Fruit fly (Drosophila melanogaster): ENCODE measurements around the gene Eip75B.
A peak's percentile ranks its signal among the peaks of the same experiment; 100 is the strongest.

The Eip75B gene

DNA sequence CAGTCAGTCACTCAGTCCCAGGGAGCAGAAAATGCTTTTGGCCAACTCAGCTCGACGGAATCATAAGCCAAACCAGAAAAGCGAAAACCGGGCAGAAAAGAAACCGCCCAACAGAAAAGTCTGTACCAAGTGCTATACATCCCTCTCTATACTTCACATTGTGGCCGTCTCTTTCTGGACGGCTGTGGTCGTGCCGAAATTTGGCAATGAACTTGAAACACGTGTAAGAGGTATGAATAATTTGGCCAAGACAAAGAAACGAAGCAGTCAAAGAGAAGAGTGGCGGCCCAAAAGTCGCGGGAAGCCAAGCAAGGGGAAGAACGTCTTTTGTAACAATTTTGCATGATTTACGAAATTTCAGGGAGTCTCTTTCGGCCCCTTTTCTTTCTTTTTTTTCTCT, 50.2 kb downstream of the Eip75B start:
- TF ChIP-seq brk (GFP tag; optimal IDR thresholded peaks at IDR 0.05) = no peak
- no peak for TF ChIP-seq dsf (GFP tag; optimal IDR thresholded peaks at IDR 0.05; ENCODE audit: borderline replicate concordance)
- TF ChIP-seq pan (optimal IDR thresholded peaks at IDR 0.05) = no peak
- no peak for TF ChIP-seq sv (GFP tag; optimal IDR thresholded peaks at IDR 0.05)
- no peak for TF ChIP-seq Dfd (GFP tag; optimal IDR thresholded peaks at IDR 0.05)
- TF ChIP-seq Hr83 (GFP tag; optimal IDR thresholded peaks at IDR 0.05; ENCODE audit: poor library complexity, severe bottlenecking) = peak; percentile 10
- TF ChIP-seq usp (GFP tag; optimal IDR thresholded peaks at IDR 0.05) = no peak
- no peak for TF ChIP-seq foxo (GFP tag; optimal IDR thresholded peaks at IDR 0.05)
- TF ChIP-seq dmrt93B (GFP tag; optimal IDR thresholded peaks at IDR 0.05) = no peak
- TF ChIP-seq GATAd (GFP tag; optimal IDR thresholded peaks at IDR 0.05) = no peak
- no peak for TF ChIP-seq Abd-B (GFP tag; optimal IDR thresholded peaks at IDR 0.05)
- TF ChIP-seq jim (GFP tag; optimal IDR thresholded peaks at IDR 0.05) = no peak
- no peak for TF ChIP-seq OdsH (GFP tag; optimal IDR thresholded peaks at IDR 0.05)
- TF ChIP-seq woc (GFP tag; optimal IDR thresholded peaks at IDR 0.05) = no peak
- TF ChIP-seq CG32264 (GFP tag; optimal IDR thresholded peaks at IDR 0.05) = no peak
- TF ChIP-seq Sp1 (GFP tag; optimal IDR thresholded peaks at IDR 0.05) = peak; percentile 18
- TF ChIP-seq dl (GFP tag; optimal IDR thresholded peaks at IDR 0.05; ENCODE audit: insufficient read depth in 1 of 2, partially characterized antibody in 2 of 2) = no peak
- no peak for TF ChIP-seq tai (GFP tag; optimal IDR thresholded peaks at IDR 0.05)
- TF ChIP-seq HLH106 (tag; optimal IDR thresholded peaks at IDR 0.05) = no peak
- no peak for TF ChIP-seq ey (GFP tag; optimal IDR thresholded peaks at IDR 0.05)
- no peak for TF ChIP-seq N (GFP tag; optimal IDR thresholded peaks at IDR 0.05)
- TF ChIP-seq sage (GFP tag; optimal IDR thresholded peaks at IDR 0.05) = no peak
- no peak for TF ChIP-seq CrebA (GFP tag; optimal IDR thresholded peaks at IDR 0.05; ENCODE audit: borderline replicate concordance)
- TF ChIP-seq Dif (GFP tag; optimal IDR thresholded peaks at IDR 0.05; ENCODE audit: partially characterized antibody) = peak; percentile 14
- no peak for TF ChIP-seq Hnf4 (GFP tag; optimal IDR thresholded peaks at IDR 0.05)
- TF ChIP-seq Myc (optimal IDR thresholded peaks at IDR 0.05) = no peak
- TF ChIP-seq CG9705 (GFP tag; optimal IDR thresholded peaks at IDR 0.05) = no peak
- TF ChIP-seq Mio (GFP tag; optimal IDR thresholded peaks at IDR 0.05) = no peak
- TF ChIP-seq br (GFP tag; optimal IDR thresholded peaks at IDR 0.05) = peak; percentile 26
- no peak for TF ChIP-seq fru (GFP tag; optimal IDR thresholded peaks at IDR 0.05)
- TF ChIP-seq Rel (GFP tag; optimal IDR thresholded peaks at IDR 0.05) = no peak
- peak; percentile 97 for TF ChIP-seq Rel (tag; optimal IDR thresholded peaks at IDR 0.05)
- TF ChIP-seq Jra (GFP tag; optimal IDR thresholded peaks at IDR 0.05) = no peak
- TF ChIP-seq Hr78 (GFP tag; optimal IDR thresholded peaks at IDR 0.05) = no peak
- no peak for TF ChIP-seq Vsx2 (GFP tag; optimal IDR thresholded peaks at IDR 0.05; ENCODE audit: partially characterized antibody)
- TF ChIP-seq lola (GFP tag; optimal IDR thresholded peaks at IDR 0.05) = no peak
- TF ChIP-seq h (GFP tag; optimal IDR thresholded peaks at IDR 0.05) = peak; percentile 29
- TF ChIP-seq psq (GFP tag; optimal IDR thresholded peaks at IDR 0.05) = peak; percentile 87
- no peak for TF ChIP-seq rgr (GFP tag; optimal IDR thresholded peaks at IDR 0.05)

DNA sequence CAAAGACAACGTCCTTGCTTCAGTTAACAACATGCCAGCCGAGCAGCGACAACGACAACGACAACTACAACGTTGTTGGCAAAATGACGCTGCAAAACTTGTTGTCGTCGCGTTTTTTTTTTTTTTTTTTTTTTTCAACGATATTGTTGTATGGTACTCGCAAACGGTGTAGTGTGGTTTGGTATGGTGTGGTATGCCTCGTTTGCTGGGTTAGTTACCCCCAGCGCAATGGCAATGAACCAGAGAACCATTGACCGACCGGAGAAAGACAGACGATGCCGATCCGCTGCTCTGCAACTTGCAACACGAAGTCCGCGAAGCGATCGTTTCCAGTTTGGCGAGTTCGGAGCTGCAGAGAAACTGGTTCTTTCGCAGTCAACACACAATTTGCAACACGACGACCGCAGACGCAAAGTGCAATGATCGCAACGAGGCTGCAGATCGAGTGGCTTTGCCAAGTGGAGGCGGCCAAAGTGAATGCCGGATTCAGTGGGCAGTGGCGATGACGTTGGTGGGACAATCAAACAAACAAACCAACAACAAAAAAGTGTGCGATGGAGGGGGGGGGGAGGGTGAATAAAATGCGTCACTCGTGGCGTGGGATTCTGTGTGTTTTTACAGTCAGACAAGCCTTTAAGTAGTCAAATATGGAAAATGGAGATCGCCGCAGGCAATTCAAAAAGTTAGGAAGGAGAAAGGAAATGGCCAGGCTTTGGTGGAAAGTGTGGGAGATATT, 51.1 kb downstream of the Eip75B start:
- TF ChIP-seq dsf (GFP tag; optimal IDR thresholded peaks at IDR 0.05; ENCODE audit: borderline replicate concordance) (no peak), lola (GFP tag; optimal IDR thresholded peaks at IDR 0.05) (no peak), Hr83 (GFP tag; optimal IDR thresholded peaks at IDR 0.05; ENCODE audit: poor library complexity, severe bottlenecking) (no peak), sage (GFP tag; optimal IDR thresholded peaks at IDR 0.05) (peak; percentile 63), psq (GFP tag; optimal IDR thresholded peaks at IDR 0.05) (peak; percentile 54), Mio (GFP tag; optimal IDR thresholded peaks at IDR 0.05) (no peak), jim (GFP tag; optimal IDR thresholded peaks at IDR 0.05) (peak; percentile 4), Hr78 (GFP tag; optimal IDR thresholded peaks at IDR 0.05) (no peak), foxo (GFP tag; optimal IDR thresholded peaks at IDR 0.05) (peak in 1 of 2 experiments; percentile 74), Jra (GFP tag; optimal IDR thresholded peaks at IDR 0.05) (peak; percentile 54), OdsH (GFP tag; optimal IDR thresholded peaks at IDR 0.05) (no peak), ey (GFP tag; optimal IDR thresholded peaks at IDR 0.05) (no peak), Vsx2 (GFP tag; optimal IDR thresholded peaks at IDR 0.05; ENCODE audit: partially characterized antibody) (peak; percentile 87), HLH106 (tag; optimal IDR thresholded peaks at IDR 0.05) (peak; percentile 11), fru (GFP tag; optimal IDR thresholded peaks at IDR 0.05) (peak; percentile 60), GATAd (GFP tag; optimal IDR thresholded peaks at IDR 0.05) (no peak), N (GFP tag; optimal IDR thresholded peaks at IDR 0.05) (no peak), CrebA (GFP tag; optimal IDR thresholded peaks at IDR 0.05; ENCODE audit: borderline replicate concordance) (peak; percentile 66), h (GFP tag; optimal IDR thresholded peaks at IDR 0.05) (peak; percentile 17), br (GFP tag; optimal IDR thresholded peaks at IDR 0.05) (peak; percentile 38), dl (GFP tag; optimal IDR thresholded peaks at IDR 0.05; ENCODE audit: insufficient read depth in 1 of 2, partially characterized antibody in 2 of 2) (peak in 1 of 2 experiments; percentile 21), Abd-B (GFP tag; optimal IDR thresholded peaks at IDR 0.05) (no peak), woc (GFP tag; optimal IDR thresholded peaks at IDR 0.05) (no peak), CG9705 (GFP tag; optimal IDR thresholded peaks at IDR 0.05) (no peak), Sp1 (GFP tag; optimal IDR thresholded peaks at IDR 0.05) (peak; percentile 14), tai (GFP tag; optimal IDR thresholded peaks at IDR 0.05) (peak; percentile 60), pan (optimal IDR thresholded peaks at IDR 0.05) (no peak), CG32264 (GFP tag; optimal IDR thresholded peaks at IDR 0.05) (no peak), Dif (GFP tag; optimal IDR thresholded peaks at IDR 0.05; ENCODE audit: partially characterized antibody) (peak; percentile 67), usp (GFP tag; optimal IDR thresholded peaks at IDR 0.05) (no peak), sv (GFP tag; optimal IDR thresholded peaks at IDR 0.05) (no peak), Hnf4 (GFP tag; optimal IDR thresholded peaks at IDR 0.05) (no peak), Rel (GFP tag; optimal IDR thresholded peaks at IDR 0.05) (peak; percentile 87), Rel (tag; optimal IDR thresholded peaks at IDR 0.05) (peak; percentile 41), dmrt93B (GFP tag; optimal IDR thresholded peaks at IDR 0.05) (no peak), Dfd (GFP tag; optimal IDR thresholded peaks at IDR 0.05) (no peak), rgr (GFP tag; optimal IDR thresholded peaks at IDR 0.05) (no peak), Myc (optimal IDR thresholded peaks at IDR 0.05) (no peak), brk (GFP tag; optimal IDR thresholded peaks at IDR 0.05) (peak; percentile 28)
